Fruit fly (Drosophila melanogaster) whole organism, embryonic: ENCODE results near the gene Top3beta.

Experiments used
- BEAF-32 ChIP-seq: fragments of 200-800 bp; sonication (Bioruptor generic); optimal IDR thresholded peaks from 3 replicates; lab custom pipeline; 2017; ENCODE audit warnings: missing biosample characterization, missing genetic modification characterization, mild to moderate bottlenecking, moderate library complexity, missing genetic modification reagents
- C15 ChIP-seq: fragments of 200-800 bp; sonication (Bioruptor generic); IDR thresholded peaks from 3 replicates; pipeline ENCODE4 v1.3.6; 2022; ENCODE audit warnings: missing biosample characterization, missing genetic modification characterization
- CG10274 ChIP-seq: fragments of 200-800 bp; sonication (Bioruptor generic); optimal IDR thresholded peaks from 3 replicates; lab custom pipeline; 2017; ENCODE audit warnings: missing biosample characterization, mild to moderate bottlenecking, missing genetic modification characterization
- CG10431 ChIP-seq: fragments of 200-800 bp; sonication (Bioruptor generic); optimal IDR thresholded peaks from 3 replicates; lab custom pipeline; 2018; ENCODE audit warnings: missing biosample characterization, mild to moderate bottlenecking, missing genetic modification characterization
- CG11085 ChIP-seq: fragments of 200-800 bp; sonication (Bioruptor generic); IDR thresholded peaks from 2 replicates; pipeline ENCODE4 v1.3.6; 2022; ENCODE audit warnings: missing biosample characterization, missing genetic modification characterization
- CG12155 ChIP-seq: fragments of 200-800 bp; sonication (Bioruptor generic); optimal IDR thresholded peaks from 3 replicates; lab custom pipeline; 2016; ENCODE audit warnings: missing biosample characterization, missing genetic modification characterization
- CG12659 ChIP-seq: fragments of 200-800 bp; sonication (Bioruptor generic); optimal IDR thresholded peaks from 3 replicates; lab custom pipeline; 2017; ENCODE audit warnings: mild to moderate bottlenecking, missing biosample characterization, missing genetic modification reagents, missing genetic modification characterization
- CG15514 ChIP-seq: fragments of 200-800 bp; sonication (Bioruptor generic); optimal IDR thresholded peaks from 3 replicates; lab custom pipeline; 2017; ENCODE audit warnings: missing biosample characterization, missing genetic modification characterization, mild to moderate bottlenecking, moderate library complexity, missing genetic modification reagents
- CG1602 ChIP-seq: fragments of 200-800 bp; sonication (Bioruptor generic); optimal IDR thresholded peaks from 3 replicates; lab custom pipeline; 2016; ENCODE audit warnings: missing biosample characterization, missing genetic modification characterization
- CG16779 ChIP-seq: fragments of 200-800 bp; sonication (Bioruptor generic); IDR thresholded peaks from 2 replicates; pipeline ENCODE4 v1.3.6; 2022; ENCODE audit warnings: missing biosample characterization, missing genetic modification characterization
- CG17186 ChIP-seq: fragments of 200-800 bp; sonication (Bioruptor generic); optimal IDR thresholded peaks from 3 replicates; lab custom pipeline; 2017; ENCODE audit warnings: missing biosample characterization, missing genetic modification reagents, missing genetic modification characterization
- CG17829 ChIP-seq: fragments of 200-800 bp; optimal IDR thresholded peaks from 2 replicates; lab custom pipeline; 2019; ENCODE audit warnings: missing biosample characterization, mild to moderate bottlenecking, missing genetic modification characterization, moderate library complexity
- CG17912 ChIP-seq: fragments of 200-800 bp; sonication (Bioruptor generic); optimal IDR thresholded peaks from 2 replicates; lab custom pipeline; 2018; ENCODE audit warnings: missing biosample characterization, mild to moderate bottlenecking, missing genetic modification characterization
- CG30431 ChIP-seq: fragments of 200-800 bp; sonication (Bioruptor generic); optimal IDR thresholded peaks from 2 replicates; lab custom pipeline; 2017; ENCODE audit warnings: missing biosample characterization, missing genetic modification characterization
- CG3726 ChIP-seq: fragments of 200-800 bp; sonication (Bioruptor generic); IDR thresholded peaks from 3 replicates; pipeline ENCODE4, ENCODE4 v1.3.6; 2022; ENCODE audit warnings: missing biosample characterization, missing genetic modification characterization
- CG6272 ChIP-seq: fragments of 200-800 bp; sonication (Bioruptor generic); IDR thresholded peaks from 2 replicates; pipeline ENCODE4 v1.3.6; 2022; ENCODE audit warnings: missing biosample characterization, missing genetic modification characterization
- CG8281 ChIP-seq: fragments of 200-800 bp; sonication (Bioruptor generic); optimal IDR thresholded peaks from 2 replicates; lab custom pipeline; 2018; ENCODE audit warnings: missing biosample characterization, mild to moderate bottlenecking, missing genetic modification characterization, moderate library complexity
- CG8388 ChIP-seq: fragments of 200-800 bp; sonication (Bioruptor generic); optimal IDR thresholded peaks from 2 replicates; lab custom pipeline; 2019; ENCODE audit warnings: missing biosample characterization, mild to moderate bottlenecking, missing genetic modification characterization, moderate library complexity
- D19A ChIP-seq: fragments of 200-800 bp; optimal IDR thresholded peaks from 3 replicates; lab custom pipeline; 2019; ENCODE audit warnings: missing biosample characterization, mild to moderate bottlenecking, missing genetic modification characterization, moderate library complexity
- Ets97D ChIP-seq: fragments of 200-800 bp; sonication (Bioruptor generic); optimal IDR thresholded peaks from 3 replicates; lab custom pipeline; 2016; ENCODE audit warnings: missing biosample characterization, missing genetic modification characterization
- HLH3B ChIP-seq: fragments of 200-800 bp; sonication (Bioruptor generic); IDR thresholded peaks from 2 replicates; pipeline ENCODE4 v1.3.6; 2022; ENCODE audit warnings: missing biosample characterization, missing genetic modification characterization
- Hand ChIP-seq: fragments of 200-800 bp; sonication (Bioruptor generic); optimal IDR thresholded peaks from 2 replicates; lab custom pipeline; 2017; ENCODE audit warnings: mild to moderate bottlenecking, missing biosample characterization, missing genetic modification reagents, missing genetic modification characterization
- HmgD ChIP-seq: fragments of 200-800 bp; sonication (Bioruptor generic); optimal IDR thresholded peaks from 3 replicates; lab custom pipeline; 2016; ENCODE audit warnings: missing biosample characterization, missing genetic modification characterization
- Hmr ChIP-seq: fragments of 200-800 bp; sonication (Bioruptor generic); optimal IDR thresholded peaks from 3 replicates; lab custom pipeline; 2017; ENCODE audit warnings: mild to moderate bottlenecking, missing biosample characterization, missing genetic modification reagents, missing genetic modification characterization
- Hr3 ChIP-seq: fragments of 200-800 bp; sonication (Bioruptor generic); optimal IDR thresholded peaks from 3 replicates; lab custom pipeline; 2016; ENCODE audit warnings: missing biosample characterization, missing genetic modification characterization
- Oli ChIP-seq: fragments of 200-800 bp; sonication (Bioruptor generic); optimal IDR thresholded peaks from 2 replicates; lab custom pipeline; 2018; ENCODE audit warnings: missing biosample characterization, mild to moderate bottlenecking, missing genetic modification characterization, moderate library complexity
- Opbp ChIP-seq: fragments of 200-800 bp; sonication (Bioruptor generic); IDR thresholded peaks from 3 replicates; pipeline ENCODE4 v1.3.6; 2022; ENCODE audit warnings: missing biosample characterization, missing genetic modification characterization; ENCODE audit not compliant: partially characterized antibody
- Usf ChIP-seq: fragments of 200-800 bp; sonication (Bioruptor generic); optimal IDR thresholded peaks from 2 replicates; lab custom pipeline; 2017; ENCODE audit warnings: missing genotype, missing biosample characterization, missing genetic modification characterization
- bigmax ChIP-seq: fragments of 200-800 bp; sonication (Bioruptor generic); optimal IDR thresholded peaks from 2 replicates; lab custom pipeline; 2018; ENCODE audit warnings: missing biosample characterization, mild to moderate bottlenecking, missing genetic modification characterization
- bsh ChIP-seq, 2 experiments: fragments of 200-800 bp; sonication (Bioruptor generic); optimal IDR thresholded peaks; 2 replicates each; lab custom pipeline; 2017 to 2018; ENCODE audit warnings: mild to moderate bottlenecking in 2 of 2, missing biosample characterization in 2 of 2, missing genetic modification characterization in 2 of 2, moderate library complexity in 1 of 2
- chinmo ChIP-seq: fragments of 200-800 bp; sonication (Bioruptor generic); IDR thresholded peaks from 4 replicates; pipeline ENCODE4 v1.3.6; 2022; ENCODE audit warnings: missing biosample characterization, missing genetic modification characterization; ENCODE audit not compliant: partially characterized antibody
- dan ChIP-seq: fragments of 200-800 bp; sonication (Bioruptor generic); IDR thresholded peaks from 2 replicates; pipeline ENCODE4 v1.3.6; 2022; ENCODE audit warnings: missing biosample characterization, missing genetic modification characterization
- dm ChIP-seq: fragments of 200-800 bp; sonication (Bioruptor generic); optimal IDR thresholded peaks from 3 replicates; lab custom pipeline; 2016; ENCODE audit warnings: missing biosample characterization, missing genetic modification characterization
- eyg ChIP-seq: fragments of 200-800 bp; sonication (Bioruptor generic); optimal IDR thresholded peaks from 3 replicates; lab custom pipeline; 2016; ENCODE audit warnings: missing biosample characterization, missing genetic modification characterization
- gsb-n ChIP-seq: fragments of 200-800 bp; sonication (Bioruptor generic); optimal IDR thresholded peaks from 3 replicates; lab custom pipeline; 2018; ENCODE audit warnings: missing biosample characterization, mild to moderate bottlenecking, missing genetic modification characterization
- hbn ChIP-seq: fragments of 200-800 bp; sonication (Bioruptor generic); IDR thresholded peaks from 2 replicates; pipeline ENCODE4 v1.3.6; 2022; ENCODE audit warnings: missing biosample characterization, missing genetic modification characterization; ENCODE audit not compliant: partially characterized antibody
- nerfin-2 ChIP-seq: fragments of 200-800 bp; sonication (Bioruptor generic); IDR thresholded peaks from 2 replicates; pipeline ENCODE4 v1.3.6; 2022; ENCODE audit warnings: missing biosample characterization, missing genetic modification characterization; ENCODE audit not compliant: partially characterized antibody
- org-1 ChIP-seq: fragments of 200-800 bp; sonication (Bioruptor generic); optimal IDR thresholded peaks from 2 replicates; lab custom pipeline; 2017; ENCODE audit warnings: missing biosample characterization, missing genetic modification characterization
- otp ChIP-seq: fragments of 200-800 bp; sonication (Bioruptor generic); IDR thresholded peaks from 3 replicates; pipeline ENCODE4, ENCODE4 v1.3.6; 2022; ENCODE audit warnings: missing biosample characterization, missing genetic modification characterization
- sd ChIP-seq: fragments of 200-800 bp; sonication (Bioruptor generic); optimal IDR thresholded peaks from 3 replicates; lab custom pipeline; 2018; ENCODE audit warnings: missing biosample characterization, mild to moderate bottlenecking, missing genetic modification characterization, moderate library complexity
- sens-2 ChIP-seq: fragments of 200-800 bp; sonication (Bioruptor generic); IDR thresholded peaks from 2 replicates; pipeline ENCODE4 v1.3.6; 2022; ENCODE audit warnings: missing biosample characterization, missing genetic modification characterization
- shn ChIP-seq: fragments of 200-800 bp; sonication (Bioruptor generic); optimal IDR thresholded peaks from 3 replicates; lab custom pipeline; 2016; ENCODE audit warnings: missing biosample characterization, missing genetic modification characterization
- sima ChIP-seq: fragments of 200-800 bp; sonication (Bioruptor generic); optimal IDR thresholded peaks from 2 replicates; lab custom pipeline; 2016; ENCODE audit warnings: missing biosample characterization, missing genetic modification characterization
- so ChIP-seq: fragments of 200-800 bp; sonication (Bioruptor generic); IDR thresholded peaks from 3 replicates; pipeline ENCODE4 v1.3.6; 2022; ENCODE audit warnings: missing biosample characterization, missing genetic modification characterization
- stwl ChIP-seq: fragments of 200-800 bp; sonication (Bioruptor generic); optimal IDR thresholded peaks from 3 replicates; lab custom pipeline; 2018; ENCODE audit warnings: missing biosample characterization, mild to moderate bottlenecking, missing genetic modification characterization, moderate library complexity
- tgo ChIP-seq: fragments of 200-800 bp; sonication (Bioruptor generic); IDR thresholded peaks from 3 replicates; pipeline ENCODE4 v1.3.6; 2022; ENCODE audit warnings: missing biosample characterization, missing genetic modification characterization
- vvl ChIP-seq: fragments of 200-800 bp; sonication (Bioruptor generic); IDR thresholded peaks from 2 replicates; pipeline ENCODE4 v1.3.6; 2022; ENCODE audit warnings: missing biosample characterization, missing genetic modification characterization
- wdn ChIP-seq: fragments of 200-800 bp; sonication (Bioruptor generic); IDR thresholded peaks from 2 replicates; pipeline ENCODE4 v1.3.6; 2022; ENCODE audit warnings: missing biosample characterization, missing genetic modification characterization
- zf30C ChIP-seq: fragments of 200-800 bp; sonication (Bioruptor generic); optimal IDR thresholded peaks from 3 replicates; lab custom pipeline; 2018; ENCODE audit warnings: missing biosample characterization, mild to moderate bottlenecking, missing genetic modification characterization

The Top3beta gene

DNA sequence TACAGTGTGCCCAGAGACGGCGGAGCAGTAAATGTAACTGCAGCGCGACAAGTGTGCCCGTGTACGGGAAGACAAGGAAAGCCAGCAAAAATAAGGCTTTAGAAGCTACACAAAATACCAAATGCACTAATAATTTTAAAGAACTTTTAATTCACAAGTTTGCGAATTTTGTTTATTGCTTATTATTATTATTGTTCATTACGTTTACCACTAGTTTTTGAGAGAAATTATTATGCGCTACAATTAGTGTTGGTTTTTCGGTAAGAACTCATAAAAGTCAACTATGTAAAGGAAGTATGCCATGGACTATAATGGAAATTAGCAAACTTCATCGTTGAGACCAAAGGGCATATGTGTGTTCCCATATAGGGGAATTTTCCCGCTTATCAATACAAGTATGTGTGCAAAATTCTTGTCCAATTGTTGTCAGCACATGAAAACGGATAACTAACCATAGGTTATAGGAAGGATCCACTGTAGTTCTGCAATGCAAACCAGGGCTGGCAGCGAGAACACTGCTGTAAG lies 20.5 kb downstream of the Top3beta start, which contains the start of gene schlank (continued):
- TF ChIP-seq dan (no peak), CG8281 (no peak), CG17186 (GFP tag; lab: Kevin White, UChicago) (peak; percentile 27), Opbp (0 out of 3 replicates have a peak, but pooled peaks have one; percentile 6), zf30C (no peak), Hmr (GFP tag; lab: Kevin White, UChicago) (no peak), vvl (peak; percentile 68), CG17912 (no peak), CG17829 (tag; lab: Kevin White, UChicago) (peak; percentile 28), shn (GFP tag; lab: Kevin White, UChicago) (peak; percentile 55), CG11085 (GFP tag; lab: Robert Waterston, UW) (peak; percentile 22; the same call in 1 of the 2 replicates), Ets97D (GFP tag; lab: Kevin White, UChicago) (peak; percentile 36), wdn (GFP tag; lab: Robert Waterston, UW) (peak; percentile 56), D19A (no peak), CG6272 (GFP tag; lab: Robert Waterston, UW) (0 out of 2 replicates have a peak, but pooled peaks have one; percentile 6), tgo (peak; percentile 53; the same call in 2 of the 3 replicates), Oli (tag; lab: Kevin White, UChicago) (peak; percentile 52), nerfin-2 (GFP tag; lab: Robert Waterston, UW) (no peak), org-1 (GFP tag; lab: Kevin White, UChicago) (no peak), CG12155 (GFP tag; lab: Kevin White, UChicago) (peak; percentile 27), chinmo (GFP tag; lab: Robert Waterston, UW) (no peak), C15 (GFP tag; lab: Robert Waterston, UW) (no peak), CG10431 (no peak), Hand (GFP tag; lab: Kevin White, UChicago) (no peak), Usf (GFP tag; lab: Kevin White, UChicago) (no peak), HmgD (no peak), BEAF-32 (GFP tag; lab: Kevin White, UChicago) (peak; percentile 33), stwl (tag; lab: Kevin White, UChicago) (peak; percentile 32), hbn (GFP tag; lab: Robert Waterston, UW) (no peak), CG12659 (GFP tag; lab: Kevin White, UChicago) (peak; percentile 45), gsb-n (tag; lab: Kevin White, UChicago) (no peak), sens-2 (GFP tag; lab: Robert Waterston, UW) (no peak), bigmax (GFP tag; lab: Kevin White, UChicago) (no peak), so (GFP tag; lab: Robert Waterston, UW) (0 out of 3 replicates have a peak, but pooled peaks have one; percentile 2), CG15514 (peak; percentile 12), dm (GFP tag; lab: Kevin White, UChicago) (no peak), bsh (GFP tag; optimal IDR thresholded peaks at IDR 0.05; lab: Kevin White, UChicago) (peak in 1 of 2 experiments; percentile 38), eyg (GFP tag; lab: Kevin White, UChicago) (no peak), otp (0 out of 3 replicates have a peak, but pooled peaks have one; percentile 12), CG1602 (GFP tag; lab: Kevin White, UChicago) (peak; percentile 60), CG16779 (GFP tag; lab: Robert Waterston, UW) (no peak), CG30431 (GFP tag; lab: Kevin White, UChicago) (peak; percentile 9), HLH3B (GFP tag; lab: Robert Waterston, UW) (peak; percentile 53; the same call in 1 of the 2 replicates), CG3726 (GFP tag; lab: Robert Waterston, UW) (no peak), sd (tag; lab: Kevin White, UChicago) (peak; percentile 59), CG10274 (GFP tag; lab: Kevin White, UChicago) (no peak), sima (GFP tag; lab: Kevin White, UChicago) (no peak), CG8388 (GFP tag; lab: Kevin White, UChicago) (peak; percentile 52), Hr3 (GFP tag; lab: Kevin White, UChicago) (peak; percentile 41)
